Worm (Caenorhabditis elegans) whole organism, early embryonic: Measurements from ENCODE around the gene gyf-1.

Experiments used
- B0310.2 ChIP-seq: sonication (generic microtip); optimal IDR thresholded peaks from 2 replicates; lab custom pipeline; 2016; ENCODE audit warnings: mild to moderate bottlenecking, missing genetic modification characterization, missing compliant biosample characterization
- F13C5.2 ChIP-seq: sonication (generic microtip); optimal IDR thresholded peaks from 2 replicates; lab custom pipeline; 2017; ENCODE audit warnings: mild to moderate bottlenecking, missing genetic modification characterization, inconsistent platforms, missing compliant biosample characterization
- aly-1 ChIP-seq: sonication (generic microtip); optimal IDR thresholded peaks from 2 replicates; lab custom pipeline; 2016; ENCODE audit warnings: missing genetic modification characterization, missing compliant biosample characterization
- ama-1 ChIP-seq: fragments of 150-350 bp; optimal IDR thresholded peaks from 2 replicates; lab custom pipeline; 2014
- ceh-13 ChIP-seq: fragments of 200-800 bp; sonication (Bioruptor generic); optimal IDR thresholded peaks from 2 replicates; lab custom pipeline; 2018; ENCODE audit warnings: mild to moderate bottlenecking, missing genetic modification characterization, missing compliant biosample characterization
- ceh-36 ChIP-seq: sonication (generic microtip); optimal IDR thresholded peaks from 2 replicates; lab custom pipeline; 2016; ENCODE audit warnings: missing genetic modification characterization, inconsistent platforms, missing compliant biosample characterization
- ets-7 ChIP-seq: sonication (generic microtip); optimal IDR thresholded peaks from 2 replicates; lab custom pipeline; 2016; ENCODE audit warnings: missing genotype, missing genetic modification characterization, missing compliant biosample characterization
- flt-1 ChIP-seq: fragments of 200-800 bp; sonication (Bioruptor generic); IDR thresholded peaks from 2 replicates; pipeline ENCODE4 v1.3.6; 2022; ENCODE audit warnings: missing genetic modification characterization, missing compliant biosample characterization
- hmg-4 ChIP-seq: fragments of 200-800 bp; sonication (Bioruptor generic); optimal IDR thresholded peaks from 2 replicates; lab custom pipeline; 2018; ENCODE audit warnings: mild to moderate bottlenecking, missing genetic modification characterization, missing compliant biosample characterization
- hnd-1 ChIP-seq: sonication (generic microtip); optimal IDR thresholded peaks from 2 replicates; lab custom pipeline; 2016; ENCODE audit warnings: missing genetic modification characterization, missing compliant biosample characterization
- pes-1 ChIP-seq: fragments of 200-800 bp; sonication (Bioruptor generic); IDR thresholded peaks from 2 replicates; pipeline ENCODE4 v1.3.6; 2022; ENCODE audit warnings: missing genetic modification reagents, missing genetic modification characterization, missing compliant biosample characterization
- scrt-1 ChIP-seq: fragments of 200-800 bp; sonication (Bioruptor generic); IDR thresholded peaks from 2 replicates; pipeline ENCODE4 v1.3.6; 2022; ENCODE audit warnings: missing genetic modification characterization, missing compliant biosample characterization
- sea-1 ChIP-seq: fragments of 200-800 bp; sonication (Bioruptor generic); conservative IDR thresholded peaks from 2 replicates; pipeline ENCODE4 v1.3.6; 2022; ENCODE audit warnings: missing genetic modification characterization, missing compliant biosample characterization
- tbx-11 ChIP-seq: fragments of 200-800 bp; sonication (Bioruptor generic); IDR thresholded peaks from 2 replicates; pipeline ENCODE4 v1.3.6; 2022; ENCODE audit warnings: missing genetic modification characterization, missing compliant biosample characterization
- tbx-37 ChIP-seq: fragments of 200-800 bp; sonication (Bioruptor generic); conservative IDR thresholded peaks from 2 replicates; pipeline ENCODE4 v1.3.6; 2022; ENCODE audit warnings: missing genetic modification reagents, missing genetic modification characterization, missing compliant biosample characterization
- tra-4 ChIP-seq: sonication (generic microtip); optimal IDR thresholded peaks from 2 replicates; lab custom pipeline; 2017; ENCODE audit warnings: missing genetic modification characterization, missing compliant biosample characterization

Gene gyf-1

DNA sequence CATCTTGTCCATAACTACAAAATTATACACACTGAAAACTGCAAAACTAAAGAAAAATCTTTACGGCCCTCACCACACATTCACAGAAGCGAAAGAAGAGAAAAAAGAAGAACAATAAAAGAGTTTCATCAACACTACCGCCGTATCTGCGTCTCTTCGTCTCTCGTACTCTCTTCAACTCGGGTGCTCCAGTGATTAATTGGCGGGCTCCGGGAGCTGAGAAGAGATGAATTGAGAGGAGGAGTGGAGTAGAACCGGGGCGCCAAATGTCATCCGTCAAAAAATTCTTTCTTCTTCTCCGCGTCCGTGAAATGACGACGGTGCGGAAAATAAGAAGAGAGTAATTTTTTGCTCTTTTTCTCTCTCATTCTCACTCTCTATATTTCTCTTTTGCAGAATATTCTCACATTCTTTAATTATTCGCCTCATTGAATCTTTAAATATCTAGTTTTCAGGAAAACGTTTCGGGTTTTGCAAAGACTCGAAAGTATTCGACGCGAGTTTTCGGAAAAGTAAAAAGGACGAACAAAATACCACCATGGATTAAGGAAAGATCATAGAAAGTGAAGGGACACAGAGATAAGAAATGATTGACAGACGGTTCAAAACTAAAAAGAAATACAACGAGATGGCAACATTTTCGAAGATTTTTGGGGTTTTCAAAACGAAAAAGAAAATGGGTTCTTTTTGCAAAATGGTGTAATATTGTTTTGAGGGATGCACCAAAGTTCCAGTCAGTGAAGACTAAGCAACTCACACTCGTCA is 23.6 kb downstream of the gyf-1 start:
- TF ChIP-seq B0310.2 (tag; lab: Kevin White, UChicago), result no peak
- TF ChIP-seq tra-4 (tag; lab: Kevin White, UChicago), result no peak
- no peak for TF ChIP-seq ama-1 (lab: Kevin White, UChicago)
- no peak for TF ChIP-seq tbx-11 (GFP tag; lab: Robert Waterston, UW)
- TF ChIP-seq ets-7 (tag; lab: Kevin White, UChicago), result no peak
- TF ChIP-seq hnd-1 (tag; lab: Kevin White, UChicago), result no peak
- no peak for TF ChIP-seq flt-1 (GFP tag; lab: Robert Waterston, UW)

- TF ChIP-seq scrt-1 (no peak), B0310.2 (tag; lab: Kevin White, UChicago) (no peak), hnd-1 (tag; lab: Kevin White, UChicago) (no peak), ceh-13 (no peak), ama-1 (lab: Kevin White, UChicago) (no peak), hmg-4 (no peak), sea-1 (GFP tag; lab: Robert Waterston, UW) (no peak)
Observed at ce11 chrII:6708980-6709379, 24.9 kb downstream of the gyf-1 start.

ce11 chrII:6709680-6710079 is 25.6 kb downstream of the gyf-1 start:
- TF ChIP-seq tbx-11 (GFP tag; lab: Robert Waterston, UW) (no peak), F13C5.2 (no peak), hmg-4 (no peak)

ce11 chrII:6710596-6710995 is 26.6 kb downstream of the gyf-1 start:
- TF ChIP-seq aly-1, result peak; percentile 4
- TF ChIP-seq tbx-37 (GFP tag; lab: Robert Waterston, UW), result no peak
- peak; percentile 9 for TF ChIP-seq ceh-36

ce11 chrII:6712177-6712981 is 28.3 kb downstream of the gyf-1 start, which contains the start of the genes dpy-10 and T14B4.19:
dpy-10 (minus strand) TSS chrII:6712227.
T14B4.19 (minus strand) TSS chrII:6712931.
- no peak for TF ChIP-seq hmg-4
- no peak for TF ChIP-seq flt-1 (GFP tag; lab: Robert Waterston, UW)
- no peak for TF ChIP-seq tbx-37 (GFP tag; lab: Robert Waterston, UW)
- no peak for TF ChIP-seq sea-1 (GFP tag; lab: Robert Waterston, UW)
- TF ChIP-seq aly-1, result no peak
- no peak for TF ChIP-seq hnd-1 (tag; lab: Kevin White, UChicago)
- peak; percentile 19 for TF ChIP-seq ceh-36

DNA sequence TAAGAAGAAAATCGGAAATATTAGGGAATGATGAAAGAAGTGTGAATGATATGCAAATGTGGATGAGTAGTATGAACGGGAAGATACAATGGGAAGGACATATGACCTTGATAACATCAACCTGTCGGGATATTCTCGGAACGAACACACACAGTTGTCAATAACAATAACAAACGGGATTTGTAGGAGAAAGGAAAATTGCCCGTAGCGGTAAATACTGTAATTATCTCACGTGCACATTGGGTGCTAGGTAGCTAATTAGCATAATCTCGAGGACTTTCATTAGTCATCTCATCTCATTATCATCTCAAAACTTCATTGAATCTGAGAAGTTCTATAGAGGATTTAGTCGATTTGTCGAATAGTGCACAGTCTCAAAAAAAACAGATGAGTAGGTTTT is 29.0 kb downstream of the gyf-1 start:
- TF ChIP-seq flt-1 (GFP tag; lab: Robert Waterston, UW) (no peak), aly-1 (no peak), tra-4 (tag; lab: Kevin White, UChicago) (no peak), B0310.2 (tag; lab: Kevin White, UChicago) (no peak)

DNA sequence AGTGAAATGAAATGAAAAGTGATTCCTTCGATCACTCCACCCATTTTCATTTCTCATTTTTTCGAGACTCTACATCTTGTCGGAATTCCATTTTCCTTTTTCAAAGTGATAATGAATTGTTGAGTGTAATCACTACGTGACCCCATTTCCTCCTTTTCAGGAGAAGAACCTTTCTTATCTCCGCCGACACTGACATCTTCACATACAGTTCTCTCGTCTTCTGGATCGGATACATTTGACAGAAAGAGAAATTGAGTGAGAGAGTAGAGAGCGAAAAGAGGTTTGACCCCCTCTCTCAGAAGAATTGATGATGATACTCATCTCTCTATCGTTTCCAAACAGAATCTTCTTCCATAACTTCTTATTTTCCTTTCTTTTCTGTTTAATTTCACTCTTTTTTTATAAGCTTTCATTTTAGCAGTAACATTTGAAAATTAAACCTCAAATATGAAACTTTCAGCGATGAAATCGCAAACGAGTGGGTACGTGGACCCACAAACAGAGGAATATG is 29.9 kb downstream of the gyf-1 start, which contains the start of gene dpy-2:
Gene dpy-2, plus strand, starts transcription at position 461 of the 511 bp plus-strand sequence.
- no peak for TF ChIP-seq ceh-13

ce11 chrII:6715853-6716252 is 31.8 kb downstream of the gyf-1 start:
- TF ChIP-seq F13C5.2 (no peak), hmg-4 (no peak), scrt-1 (no peak), pes-1 (GFP tag; lab: Robert Waterston, UW) (no peak), flt-1 (GFP tag; lab: Robert Waterston, UW) (no peak)

ce11 chrII:6716638-6717037 is 32.6 kb downstream of the gyf-1 start, which contains the start of the genes T14B4.5 and T14B4.20:
T14B4.5 (plus strand) TSS chrII:6716863.
T14B4.20 (plus strand) TSS chrII:6716901.
- TF ChIP-seq flt-1 (GFP tag; lab: Robert Waterston, UW), result no peak
- TF ChIP-seq hnd-1 (tag; lab: Kevin White, UChicago), result no peak
- TF ChIP-seq ceh-36, result no peak

DNA sequence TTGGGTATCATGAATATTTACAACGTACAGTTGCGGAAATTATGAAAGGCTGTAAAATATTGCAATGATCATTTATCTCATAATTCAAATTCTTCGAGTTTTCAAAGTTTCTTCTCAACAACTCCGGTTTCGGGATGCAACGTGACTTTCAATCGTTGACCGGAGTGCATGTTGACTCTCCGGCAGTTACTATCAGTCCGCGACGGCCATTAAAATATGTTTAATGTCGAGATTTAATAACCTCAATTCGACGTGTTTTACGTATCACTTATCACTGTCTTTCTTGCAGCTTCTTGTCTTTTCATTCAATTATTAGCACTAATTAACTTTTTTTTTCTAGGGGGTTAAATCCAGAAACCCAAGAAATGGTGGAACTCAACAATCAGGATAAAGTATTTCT is 34.2 kb downstream of the gyf-1 start, which contains the start of gene tsp-10:
Gene tsp-10, plus strand, starts transcription at position 366 of the 400 bp plus-strand sequence.
- TF ChIP-seq pes-1 (GFP tag; lab: Robert Waterston, UW) (no peak), tra-4 (tag; lab: Kevin White, UChicago) (no peak), ceh-13 (no peak), F13C5.2 (no peak), ets-7 (tag; lab: Kevin White, UChicago) (no peak)
